Worm (Caenorhabditis elegans): ENCODE results near the gene chat-1.

ce11 chrIV:4400350-4401326 lies 46.5 kb upstream of the chat-1 start, which contains the start of gene Y24D9A.6:
- TF ChIP-seq unc-62 (GFP tag; optimal IDR thresholded peaks at IDR 0.05): no peak
- TF ChIP-seq ccch-3 (GFP tag; optimal IDR thresholded peaks at IDR 0.05): no peak
- no peak for TF ChIP-seq nhr-90 (tag; optimal IDR thresholded peaks at IDR 0.05)
- TF ChIP-seq ztf-6 (GFP tag; IDR thresholded peaks at IDR 0.05): no peak
- TF ChIP-seq nhr-80 (tag; optimal IDR thresholded peaks at IDR 0.05): peak; percentile 1
- TF ChIP-seq mes-4 (tag; optimal IDR thresholded peaks at IDR 0.05): no peak
- no peak for TF ChIP-seq F49E8.2 (tag; optimal IDR thresholded peaks at IDR 0.05; ENCODE audit: insufficient read depth)
- no peak for TF ChIP-seq Y79H2A.3 (GFP tag; conservative IDR thresholded peaks at IDR 0.05)
- TF ChIP-seq efl-1 (GFP tag; optimal IDR thresholded peaks at IDR 0.05): no peak
- peak; percentile 19; the same call in 1 of the 2 replicates for TF ChIP-seq madf-6 (GFP tag; IDR thresholded peaks at IDR 0.05)
- no peak for TF ChIP-seq dpl-1 (GFP tag; optimal IDR thresholded peaks at IDR 0.05)

All from whole organism, young adult.